Fruit fly (Drosophila melanogaster) whole organism, embryonic: ENCODE results near the gene CG2767.
A peak's percentile ranks its signal among the peaks of the same experiment; 100 is the strongest.

ENCODE experiments used
- Atf-2 ChIP-seq: fragments of 200-800 bp; sonication (Bioruptor generic); optimal IDR thresholded peaks from 2 replicates; lab custom pipeline; 2016; ENCODE audit warnings: missing biosample characterization, missing genetic modification characterization
- Blimp-1 ChIP-seq: fragments of 200-800 bp; sonication (Bioruptor generic); optimal IDR thresholded peaks from 3 replicates; lab custom pipeline; 2018; ENCODE audit warnings: missing biosample characterization, missing genetic modification characterization, mild to moderate bottlenecking, moderate library complexity, missing genetic modification reagents
- Bteb2 ChIP-seq: fragments of 200-800 bp; sonication (Bioruptor generic); optimal IDR thresholded peaks from 2 replicates; lab custom pipeline; 2016; ENCODE audit warnings: missing biosample characterization, missing genetic modification characterization
- CG10366 ChIP-seq: fragments of 200-800 bp; sonication (Bioruptor generic); IDR thresholded peaks from 2 replicates; pipeline ENCODE4 v1.3.6; 2022; ENCODE audit warnings: missing biosample characterization, missing genetic modification characterization
- CG12236 ChIP-seq: fragments of 200-800 bp; sonication (Bioruptor generic); optimal IDR thresholded peaks from 2 replicates; lab custom pipeline; 2016; ENCODE audit warnings: missing biosample characterization, missing genetic modification characterization
- CG1233 ChIP-seq: fragments of 200-800 bp; sonication (Bioruptor generic); optimal IDR thresholded peaks from 4 replicates; lab custom pipeline; 2018; ENCODE audit warnings: missing biosample characterization, mild to moderate bottlenecking, missing genetic modification characterization
- CG15514 ChIP-seq: fragments of 200-800 bp; sonication (Bioruptor generic); optimal IDR thresholded peaks from 3 replicates; lab custom pipeline; 2017; ENCODE audit warnings: missing biosample characterization, missing genetic modification characterization, mild to moderate bottlenecking, moderate library complexity, missing genetic modification reagents
- CG16815 ChIP-seq: fragments of 200-800 bp; sonication (Bioruptor generic); optimal IDR thresholded peaks from 3 replicates; lab custom pipeline; 2017; ENCODE audit warnings: missing biosample characterization, mild to moderate bottlenecking, missing genetic modification characterization
- CG17186 ChIP-seq: fragments of 200-800 bp; sonication (Bioruptor generic); optimal IDR thresholded peaks from 3 replicates; lab custom pipeline; 2017; ENCODE audit warnings: missing biosample characterization, missing genetic modification reagents, missing genetic modification characterization
- CG17568 ChIP-seq: fragments of 200-800 bp; sonication (Bioruptor generic); optimal IDR thresholded peaks from 2 replicates; lab custom pipeline; 2018; ENCODE audit warnings: missing biosample characterization, mild to moderate bottlenecking, missing genetic modification characterization, moderate library complexity
- CG17829 ChIP-seq: fragments of 200-800 bp; optimal IDR thresholded peaks from 2 replicates; lab custom pipeline; 2019; ENCODE audit warnings: missing biosample characterization, mild to moderate bottlenecking, missing genetic modification characterization, moderate library complexity
- CG1832 ChIP-seq: fragments of 200-800 bp; sonication (Bioruptor generic); optimal IDR thresholded peaks from 2 replicates; lab custom pipeline; 2017; ENCODE audit warnings: missing biosample characterization, mild to moderate bottlenecking, missing genetic modification characterization, inconsistent platforms
- CG4328 ChIP-seq: fragments of 200-800 bp; sonication (Bioruptor generic); optimal IDR thresholded peaks from 3 replicates; lab custom pipeline; 2017; ENCODE audit warnings: missing biosample characterization, missing genetic modification reagents, missing genetic modification characterization
- CG4360 ChIP-seq: fragments of 200-800 bp; sonication (Bioruptor generic); IDR thresholded peaks from 2 replicates; pipeline ENCODE4 v1.3.6; 2022; ENCODE audit warnings: missing biosample characterization, missing genetic modification characterization
- CG6175 ChIP-seq: fragments of 200-800 bp; sonication (Bioruptor generic); IDR thresholded peaks from 3 replicates; pipeline ENCODE4 v1.3.6; 2022; ENCODE audit warnings: missing biosample characterization, missing genetic modification characterization
- CG6765 ChIP-seq: fragments of 200-800 bp; sonication (Bioruptor generic); optimal IDR thresholded peaks from 3 replicates; lab custom pipeline; 2017; ENCODE audit warnings: missing biosample characterization, mild to moderate bottlenecking, missing genetic modification characterization
- CG8359 ChIP-seq: fragments of 200-800 bp; sonication (Bioruptor generic); optimal IDR thresholded peaks from 2 replicates; lab custom pipeline; 2017; ENCODE audit warnings: missing biosample characterization, mild to moderate bottlenecking, missing genetic modification characterization, borderline replicate concordance
- CG8478 ChIP-seq: fragments of >200 bp; optimal IDR thresholded peaks from 2 replicates; lab custom pipeline; 2018
- CG9609 ChIP-seq: fragments of 200-800 bp; sonication (Bioruptor generic); optimal IDR thresholded peaks from 3 replicates; lab custom pipeline; 2016; ENCODE audit warnings: missing biosample characterization, missing genetic modification characterization
- CG9817 ChIP-seq: fragments of 200-800 bp; sonication (Bioruptor generic); optimal IDR thresholded peaks from 2 replicates; lab custom pipeline; 2018; ENCODE audit warnings: missing biosample characterization, mild to moderate bottlenecking, missing genetic modification characterization, moderate library complexity
- D19A ChIP-seq: fragments of 200-800 bp; optimal IDR thresholded peaks from 3 replicates; lab custom pipeline; 2019; ENCODE audit warnings: missing biosample characterization, mild to moderate bottlenecking, missing genetic modification characterization, moderate library complexity
- Dbx ChIP-seq: fragments of 200-800 bp; sonication (Bioruptor generic); IDR thresholded peaks from 3 replicates; pipeline ENCODE4 v1.3.6; 2022; ENCODE audit warnings: missing biosample characterization, missing genetic modification characterization
- Dek ChIP-seq: fragments of 200-800 bp; sonication (Bioruptor generic); optimal IDR thresholded peaks from 3 replicates; lab custom pipeline; 2019; ENCODE audit warnings: missing biosample characterization, mild to moderate bottlenecking, missing genetic modification characterization, moderate library complexity
- Ets97D ChIP-seq: fragments of 200-800 bp; sonication (Bioruptor generic); optimal IDR thresholded peaks from 3 replicates; lab custom pipeline; 2016; ENCODE audit warnings: missing biosample characterization, missing genetic modification characterization
- H2.0 ChIP-seq: fragments of 200-800 bp; sonication (Bioruptor generic); IDR thresholded peaks from 2 replicates; pipeline ENCODE4 v1.3.6; 2022; ENCODE audit warnings: missing biosample characterization, missing genetic modification characterization
- HmgZ ChIP-seq: fragments of 200-800 bp; sonication (Bioruptor generic); optimal IDR thresholded peaks from 2 replicates; lab custom pipeline; 2018; ENCODE audit warnings: missing biosample characterization, mild to moderate bottlenecking, missing genetic modification characterization
- Hr3 ChIP-seq: fragments of 200-800 bp; sonication (Bioruptor generic); optimal IDR thresholded peaks from 3 replicates; lab custom pipeline; 2016; ENCODE audit warnings: missing biosample characterization, missing genetic modification characterization
- Hr39 ChIP-seq: fragments of >200 bp; optimal IDR thresholded peaks from 2 replicates; lab custom pipeline; 2017
- Nf-YC ChIP-seq: fragments of 200-800 bp; optimal IDR thresholded peaks from 3 replicates; lab custom pipeline; 2019; ENCODE audit warnings: missing biosample characterization, mild to moderate bottlenecking, missing genetic modification characterization, moderate library complexity
- NfI ChIP-seq: fragments of 200-800 bp; sonication (Bioruptor generic); optimal IDR thresholded peaks from 3 replicates; lab custom pipeline; 2018; ENCODE audit warnings: missing biosample characterization, mild to moderate bottlenecking, missing genetic modification characterization, moderate library complexity
- Ssrp ChIP-seq: fragments of 200-800 bp; sonication (Bioruptor generic); optimal IDR thresholded peaks from 2 replicates; lab custom pipeline; 2018; ENCODE audit warnings: missing biosample characterization, mild to moderate bottlenecking, missing genetic modification characterization, moderate library complexity
- Usf ChIP-seq: fragments of 200-800 bp; sonication (Bioruptor generic); optimal IDR thresholded peaks from 2 replicates; lab custom pipeline; 2017; ENCODE audit warnings: missing genotype, missing biosample characterization, missing genetic modification characterization
- ara ChIP-seq: fragments of 200-800 bp; sonication (Bioruptor generic); IDR thresholded peaks from 2 replicates; pipeline ENCODE4 v1.3.6; 2022; ENCODE audit warnings: missing biosample characterization, missing genetic modification characterization
- dan ChIP-seq: fragments of 200-800 bp; sonication (Bioruptor generic); IDR thresholded peaks from 2 replicates; pipeline ENCODE4 v1.3.6; 2022; ENCODE audit warnings: missing biosample characterization, missing genetic modification characterization
- danr ChIP-seq: fragments of 200-800 bp; sonication (Bioruptor generic); IDR thresholded peaks from 2 replicates; pipeline ENCODE4 v1.3.6; 2022; ENCODE audit warnings: missing biosample characterization, missing genetic modification characterization
- dati ChIP-seq: fragments of 200-800 bp; sonication (Bioruptor generic); IDR thresholded peaks from 2 replicates; pipeline ENCODE4 v1.3.6; 2022; ENCODE audit warnings: missing biosample characterization, missing genetic modification characterization
- hth ChIP-seq: fragments of >200 bp; optimal IDR thresholded peaks from 2 replicates; lab custom pipeline; 2017; ENCODE audit warnings: inconsistent platforms
- ind ChIP-seq: fragments of 200-800 bp; sonication (Bioruptor generic); optimal IDR thresholded peaks from 3 replicates; lab custom pipeline; 2016; ENCODE audit warnings: missing biosample characterization, missing genetic modification characterization
- lmd ChIP-seq: fragments of 200-800 bp; sonication (Bioruptor generic); IDR thresholded peaks from 2 replicates; pipeline ENCODE4 v1.3.6; 2022; ENCODE audit warnings: missing biosample characterization, missing genetic modification characterization
- mam ChIP-seq: fragments of 200-800 bp; sonication (Bioruptor generic); optimal IDR thresholded peaks from 3 replicates; lab custom pipeline; 2016; ENCODE audit warnings: missing biosample characterization, missing genetic modification characterization
- onecut ChIP-seq: fragments of 200-800 bp; sonication (Bioruptor generic); IDR thresholded peaks from 2 replicates; pipeline ENCODE4 v1.3.6; 2022; ENCODE audit warnings: missing biosample characterization, missing genetic modification characterization
- p53 ChIP-seq: fragments of 200-800 bp; sonication (Bioruptor generic); optimal IDR thresholded peaks from 2 replicates; lab custom pipeline; 2016; ENCODE audit warnings: missing biosample characterization, missing genetic modification characterization
- ranshi ChIP-seq: fragments of 200-800 bp; sonication (Bioruptor generic); IDR thresholded peaks from 2 replicates; pipeline ENCODE4 v1.3.6; 2022; ENCODE audit warnings: missing biosample characterization, missing genetic modification characterization
- slbo ChIP-seq: fragments of 200-800 bp; sonication (Bioruptor generic); IDR thresholded peaks from 2 replicates; pipeline ENCODE4 v1.3.6; 2022; ENCODE audit warnings: missing biosample characterization, missing genetic modification characterization
- stc ChIP-seq: fragments of 200-800 bp; sonication (Bioruptor generic); IDR thresholded peaks from 2 replicates; pipeline ENCODE4 v1.3.6; 2022; ENCODE audit warnings: missing biosample characterization, missing genetic modification characterization
- trem ChIP-seq: fragments of 200-800 bp; optimal IDR thresholded peaks from 3 replicates; lab custom pipeline; 2019; ENCODE audit warnings: missing biosample characterization, mild to moderate bottlenecking, missing genetic modification characterization, moderate library complexity
- unc-4 ChIP-seq: fragments of 200-800 bp; sonication (Bioruptor generic); IDR thresholded peaks from 2 replicates; pipeline ENCODE4 v1.3.6; 2022; ENCODE audit warnings: missing biosample characterization, missing genetic modification characterization; ENCODE audit not compliant: partially characterized antibody
- vnd ChIP-seq: fragments of 200-800 bp; sonication (Bioruptor generic); IDR thresholded peaks from 3 replicates; pipeline ENCODE4 v1.3.6; 2022; ENCODE audit warnings: missing biosample characterization, missing genetic modification characterization; ENCODE audit not compliant: partially characterized antibody
- z ChIP-seq: fragments of 200-800 bp; sonication (Bioruptor generic); IDR thresholded peaks from 3 replicates; pipeline ENCODE4 v1.3.6; 2022; ENCODE audit warnings: missing biosample characterization, missing genetic modification characterization
- zen2 ChIP-seq: fragments of 200-800 bp; sonication (Bioruptor generic); IDR thresholded peaks from 3 replicates; pipeline ENCODE4 v1.3.6; 2022; ENCODE audit warnings: missing biosample characterization, missing genetic modification characterization; ENCODE audit not compliant: partially characterized antibody
- zfh1 ChIP-seq: fragments of 200-800 bp; sonication (Bioruptor generic); IDR thresholded peaks from 3 replicates; pipeline ENCODE4 v1.3.6; 2022; ENCODE audit warnings: missing biosample characterization, missing genetic modification characterization

Gene CG2767

DNA sequence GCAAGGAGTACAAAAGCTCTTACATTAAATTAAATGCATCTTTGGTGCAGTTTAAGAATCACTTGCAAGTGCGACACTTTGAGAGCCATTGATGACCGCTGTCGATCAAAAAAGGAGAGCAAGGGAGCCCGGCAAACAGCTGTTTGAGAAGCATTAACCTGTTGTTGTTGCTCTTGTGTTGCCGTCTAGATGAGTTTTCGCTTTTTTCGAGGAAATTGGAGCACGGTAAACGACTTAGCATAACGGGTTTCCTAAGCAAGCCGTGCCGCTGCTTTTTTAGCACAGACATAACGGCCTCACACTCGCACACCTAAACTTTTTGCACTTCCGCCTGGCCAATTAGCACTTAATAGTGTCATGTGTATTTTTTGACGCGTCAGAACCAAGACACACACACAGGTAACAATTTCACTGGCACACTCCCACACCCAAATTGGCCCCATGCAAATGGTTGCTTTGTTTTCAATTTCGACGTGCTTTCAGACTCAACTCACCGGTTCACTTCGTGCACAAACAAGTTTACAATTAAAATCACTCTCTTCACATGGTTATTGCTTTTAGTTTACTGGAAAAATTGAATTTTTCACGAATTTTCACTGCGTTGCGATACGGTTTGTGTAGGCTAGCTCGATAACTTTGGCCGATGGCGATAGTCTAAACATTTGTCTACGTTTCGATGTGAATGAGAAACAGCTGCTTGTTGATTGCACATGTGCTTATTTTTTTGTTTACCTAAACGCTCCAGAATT, 22.4 kb upstream of the CG2767 start, which contains the start of the genes CG10903 and CG2747 (continued):
- TF ChIP-seq CG6765 (GFP tag; lab: Kevin White, UChicago), result no peak
- TF ChIP-seq dati (GFP tag; lab: Robert Waterston, UW), result no peak
- TF ChIP-seq unc-4 (GFP tag; lab: Robert Waterston, UW), result peak; percentile 69; the same call in 1 of the 2 replicates
- no peak for TF ChIP-seq CG10366 (GFP tag; lab: Robert Waterston, UW)
- TF ChIP-seq lmd (GFP tag; lab: Robert Waterston, UW), result no peak
- TF ChIP-seq Dek (tag; lab: Kevin White, UChicago), result no peak
- no peak for TF ChIP-seq Hr3 (GFP tag; lab: Kevin White, UChicago)
- no peak for TF ChIP-seq D19A (tag; lab: Kevin White, UChicago)
- no peak for TF ChIP-seq CG6175 (GFP tag; lab: Robert Waterston, UW)
- no peak for TF ChIP-seq Usf
- TF ChIP-seq slbo, result no peak
- TF ChIP-seq zfh1 (GFP tag; lab: Robert Waterston, UW), result no peak
- no peak for TF ChIP-seq CG8359 (GFP tag; lab: Kevin White, UChicago)
- TF ChIP-seq z, result no peak
- TF ChIP-seq NfI (GFP tag; lab: Kevin White, UChicago), result no peak
- TF ChIP-seq mam (GFP tag; lab: Kevin White, UChicago), result no peak
- peak; percentile 43 for TF ChIP-seq Nf-YC (tag; lab: Kevin White, UChicago)
- TF ChIP-seq Blimp-1 (GFP tag; lab: Kevin White, UChicago), result peak; percentile 61
- TF ChIP-seq p53 (GFP tag; lab: Kevin White, UChicago), result peak; percentile 36
- no peak for TF ChIP-seq CG9609 (GFP tag; lab: Kevin White, UChicago)
- TF ChIP-seq zen2, result no peak; the same call in 2 of the 3 replicates
- no peak for TF ChIP-seq ranshi
- TF ChIP-seq CG17568 (GFP tag; lab: Kevin White, UChicago), result no peak
- peak; percentile 17 for TF ChIP-seq CG17829 (tag; lab: Kevin White, UChicago)
- TF ChIP-seq stc (GFP tag; lab: Robert Waterston, UW), result no peak
- TF ChIP-seq H2.0 (GFP tag; lab: Robert Waterston, UW), result no peak
- TF ChIP-seq ara (GFP tag; lab: Robert Waterston, UW), result no peak
- no peak for TF ChIP-seq Dbx
- no peak for TF ChIP-seq CG1832 (GFP tag; lab: Kevin White, UChicago)
- peak; percentile 94 for TF ChIP-seq CG15514 (GFP tag; lab: Kevin White, UChicago)
- no peak for TF ChIP-seq trem
- TF ChIP-seq Atf-2 (GFP tag; lab: Kevin White, UChicago), result no peak
- TF ChIP-seq CG4328 (GFP tag; lab: Kevin White, UChicago), result no peak
- TF ChIP-seq CG9817 (tag; lab: Kevin White, UChicago), result no peak
- TF ChIP-seq CG4360 (GFP tag; lab: Robert Waterston, UW), result peak; percentile 74
- TF ChIP-seq hth (lab: Kevin White, UChicago), result no peak
- no peak for TF ChIP-seq CG12236 (GFP tag; lab: Kevin White, UChicago)
- TF ChIP-seq Bteb2 (GFP tag; lab: Kevin White, UChicago), result no peak
- peak; percentile 39 for TF ChIP-seq HmgZ (tag; lab: Kevin White, UChicago)
- TF ChIP-seq danr (GFP tag; lab: Robert Waterston, UW), result no peak
- TF ChIP-seq Hr39 (lab: Kevin White, UChicago), result no peak
- no peak; the same call in 1 of the 2 replicates for TF ChIP-seq onecut (GFP tag; lab: Robert Waterston, UW)
- peak; percentile 56 for TF ChIP-seq CG17186 (GFP tag; lab: Kevin White, UChicago)
- TF ChIP-seq CG1233 (GFP tag; lab: Kevin White, UChicago), result peak; percentile 3
- TF ChIP-seq Ets97D (GFP tag; lab: Kevin White, UChicago), result peak; percentile 36
- TF ChIP-seq CG16815, result no peak
- no peak for TF ChIP-seq CG8478 (lab: Kevin White, UChicago)
- TF ChIP-seq Ssrp (tag; lab: Kevin White, UChicago), result no peak
- no peak for TF ChIP-seq ind (GFP tag; lab: Kevin White, UChicago)
- TF ChIP-seq vnd (GFP tag; lab: Robert Waterston, UW), result peak; percentile 33; the same call in 1 of the 3 replicates
- TF ChIP-seq dan, result no peak
